Fruit fly (Drosophila melanogaster): ENCODE results near the gene CG6793.
A peak's percentile ranks its signal among the peaks of the same experiment; 100 is the strongest.

Gene CG6793

dm6 chr3L:12092860-12093359 lies 50.7 kb downstream of the CG6793 start:
- no peak for TF ChIP-seq CG13204 (GFP tag; optimal IDR thresholded peaks at IDR 0.05)
- TF ChIP-seq CG4496 (GFP tag; IDR thresholded peaks at IDR 0.05): 0 out of 3 replicates have a peak, but pooled peaks have one; percentile 23
- peak; percentile 13 for TF ChIP-seq EcR (GFP tag; optimal IDR thresholded peaks at IDR 0.05)

All from whole organism, pupa.